Worm (Caenorhabditis elegans) whole organism, midembryonic: ENCODE measurements around the gene casy-1.

Experiments
- T22C8.4 ChIP-seq: fragments of 200-800 bp; sonication (Bioruptor generic); IDR thresholded peaks from 2 replicates; pipeline ENCODE4 v1.3.6; 2022; ENCODE audit warnings: missing genetic modification characterization, missing compliant biosample characterization
- cog-1 ChIP-seq: sonication (generic microtip); optimal IDR thresholded peaks from 2 replicates; lab custom pipeline; 2016; ENCODE audit warnings: missing genetic modification characterization, missing compliant biosample characterization
- flt-1 ChIP-seq: fragments of 200-800 bp; sonication (Bioruptor generic); IDR thresholded peaks from 2 replicates; pipeline ENCODE4 v1.3.6; 2022; ENCODE audit warnings: missing genetic modification characterization, missing compliant biosample characterization
- klf-2 ChIP-seq: fragments of 200-800 bp; sonication (Bioruptor generic); conservative IDR thresholded peaks from 2 replicates; pipeline ENCODE4 v1.3.6; 2022; ENCODE audit warnings: missing genetic modification reagents, missing genetic modification characterization, missing compliant biosample characterization
- med-1 ChIP-seq: sonication (generic microtip); optimal IDR thresholded peaks from 2 replicates; lab custom pipeline; 2017; ENCODE audit warnings: missing genetic modification characterization, mild to moderate bottlenecking, missing compliant biosample characterization, antibody characterized with exemption, missing genetic modification reagents; ENCODE audit not compliant: insufficient read depth
- ref-1 ChIP-seq: fragments of 200-800 bp; sonication (Bioruptor generic); conservative IDR thresholded peaks from 2 replicates; pipeline ENCODE4 v1.3.6; 2022; ENCODE audit warnings: missing genetic modification reagents, missing genetic modification characterization, missing compliant biosample characterization
- tab-1 ChIP-seq: fragments of 200-800 bp; sonication (Bioruptor generic); IDR thresholded peaks from 2 replicates; pipeline ENCODE4 v1.3.6; 2022; ENCODE audit warnings: missing genetic modification characterization, missing compliant biosample characterization
- ztf-23 ChIP-seq: fragments of 200-800 bp; sonication (Bioruptor generic); IDR thresholded peaks from 2 replicates; pipeline ENCODE4 v1.3.6; 2022; ENCODE audit warnings: missing genetic modification reagents, missing genetic modification characterization, missing compliant biosample characterization
- ztf-29 ChIP-seq: fragments of 200-800 bp; sonication (Bioruptor generic); IDR thresholded peaks from 2 replicates; pipeline ENCODE4 v1.3.6; 2022; ENCODE audit warnings: missing genetic modification reagents, missing genetic modification characterization, missing compliant biosample characterization

Gene casy-1

ce11 chrII:5896512-5896911 is 60.0 kb downstream of the casy-1 start:
- TF ChIP-seq flt-1 (no peak), klf-2 (no peak), tab-1 (GFP tag; lab: Robert Waterston, UW) (no peak), ref-1 (GFP tag; lab: Robert Waterston, UW) (no peak), ztf-29 (GFP tag; lab: Robert Waterston, UW) (no peak), cog-1 (no peak), med-1 (GFP tag; lab: Kevin White, UChicago) (no peak), T22C8.4 (GFP tag; lab: Robert Waterston, UW) (no peak), ztf-23 (GFP tag; lab: Robert Waterston, UW) (no peak)

ce11 chrII:5895870-5896269 is 60.6 kb downstream of the casy-1 start, which contains the start of gene F59G1.4:
Gene F59G1.4, plus strand, starts transcription at chrII:5896170.
- TF ChIP-seq T22C8.4 (GFP tag; lab: Robert Waterston, UW) (no peak), tab-1 (GFP tag; lab: Robert Waterston, UW) (no peak), med-1 (GFP tag; lab: Kevin White, UChicago) (no peak), cog-1 (no peak), ref-1 (GFP tag; lab: Robert Waterston, UW) (no peak), klf-2 (no peak), ztf-23 (GFP tag; lab: Robert Waterston, UW) (no peak), flt-1 (no peak), ztf-29 (GFP tag; lab: Robert Waterston, UW) (no peak)
